Fruit fly (Drosophila melanogaster) whole organism, embryonic: Measurements from ENCODE around the gene CG34001.
A peak's percentile ranks its signal among the peaks of the same experiment; 100 is the strongest.

Experiments
- Adf1 ChIP-seq: fragments of 200-800 bp; sonication (Bioruptor generic); IDR thresholded peaks from 2 replicates; pipeline ENCODE4 v1.3.6; 2022; ENCODE audit warnings: missing biosample characterization, missing genetic modification characterization
- CG11695 ChIP-seq: fragments of 200-800 bp; sonication (Bioruptor generic); IDR thresholded peaks from 3 replicates; pipeline ENCODE4 v1.3.6; 2022; ENCODE audit warnings: missing biosample characterization, missing genetic modification characterization
- CG12659 ChIP-seq: fragments of 200-800 bp; sonication (Bioruptor generic); optimal IDR thresholded peaks from 3 replicates; lab custom pipeline; 2017; ENCODE audit warnings: mild to moderate bottlenecking, missing biosample characterization, missing genetic modification reagents, missing genetic modification characterization
- CG13123 ChIP-seq: fragments of 200-800 bp; sonication (Bioruptor generic); optimal IDR thresholded peaks from 2 replicates; lab custom pipeline; 2016; ENCODE audit warnings: missing biosample characterization, missing genetic modification characterization
- CG13287 ChIP-seq: fragments of 200-800 bp; sonication (Bioruptor generic); IDR thresholded peaks from 2 replicates; pipeline ENCODE4 v1.3.6; 2022; ENCODE audit warnings: missing biosample characterization, missing genetic modification characterization; ENCODE audit not compliant: partially characterized antibody
- CG13424 ChIP-seq: fragments of 200-800 bp; sonication (Bioruptor generic); optimal IDR thresholded peaks from 2 replicates; lab custom pipeline; 2019; ENCODE audit warnings: missing biosample characterization, mild to moderate bottlenecking, missing genetic modification characterization, moderate library complexity
- CG14050 ChIP-seq: fragments of 200-800 bp; sonication (Bioruptor generic); IDR thresholded peaks from 3 replicates; pipeline ENCODE4 v1.3.6; 2022; ENCODE audit warnings: missing biosample characterization, missing genetic modification characterization
- CG14441 ChIP-seq: fragments of 200-800 bp; sonication (Bioruptor generic); IDR thresholded peaks from 2 replicates; pipeline ENCODE4 v1.3.6; 2022; ENCODE audit warnings: missing biosample characterization, missing genetic modification characterization
- CG1602 ChIP-seq: fragments of 200-800 bp; sonication (Bioruptor generic); optimal IDR thresholded peaks from 3 replicates; lab custom pipeline; 2016; ENCODE audit warnings: missing biosample characterization, missing genetic modification characterization
- CG17328 ChIP-seq: fragments of 200-800 bp; sonication (Bioruptor generic); IDR thresholded peaks from 2 replicates; pipeline ENCODE4 v1.3.6; 2022; ENCODE audit warnings: missing biosample characterization, missing genetic modification characterization
- CG18476 ChIP-seq: fragments of 200-800 bp; sonication (Bioruptor generic); optimal IDR thresholded peaks from 2 replicates; lab custom pipeline; 2016; ENCODE audit warnings: missing biosample characterization, mild to moderate bottlenecking, missing genetic modification characterization
- CG18619 ChIP-seq: fragments of 200-800 bp; sonication (Bioruptor generic); optimal IDR thresholded peaks from 3 replicates; lab custom pipeline; 2017; ENCODE audit warnings: missing biosample characterization, mild to moderate bottlenecking, missing genetic modification characterization
- CG2889 ChIP-seq: fragments of 200-800 bp; sonication (Bioruptor generic); IDR thresholded peaks from 3 replicates; pipeline ENCODE4 v1.3.6; 2022; ENCODE audit warnings: missing biosample characterization, missing genetic modification characterization
- CG30431 ChIP-seq: fragments of 200-800 bp; sonication (Bioruptor generic); optimal IDR thresholded peaks from 2 replicates; lab custom pipeline; 2017; ENCODE audit warnings: missing biosample characterization, missing genetic modification characterization
- CG32772 ChIP-seq: fragments of 200-800 bp; sonication (Bioruptor generic); IDR thresholded peaks from 2 replicates; pipeline ENCODE4 v1.3.6; 2022; ENCODE audit warnings: missing biosample characterization, missing genetic modification characterization
- CG3995 ChIP-seq: fragments of 200-800 bp; sonication (Bioruptor generic); optimal IDR thresholded peaks from 3 replicates; lab custom pipeline; 2016; ENCODE audit warnings: missing biosample characterization, missing genetic modification characterization
- CG4617 ChIP-seq: fragments of 200-800 bp; sonication (Bioruptor generic); optimal IDR thresholded peaks from 3 replicates; lab custom pipeline; 2016; ENCODE audit warnings: missing biosample characterization, missing genetic modification characterization, borderline replicate concordance
- CG4730 ChIP-seq: fragments of 200-800 bp; sonication (Bioruptor generic); IDR thresholded peaks from 2 replicates; pipeline ENCODE4 v1.3.6; 2022; ENCODE audit warnings: missing biosample characterization, missing genetic modification characterization
- CG4820 ChIP-seq: fragments of 200-800 bp; sonication (Bioruptor generic); optimal IDR thresholded peaks from 3 replicates; lab custom pipeline; 2016; ENCODE audit warnings: missing biosample characterization, missing genetic modification characterization
- CG6272 ChIP-seq: fragments of 200-800 bp; sonication (Bioruptor generic); IDR thresholded peaks from 2 replicates; pipeline ENCODE4 v1.3.6; 2022; ENCODE audit warnings: missing biosample characterization, missing genetic modification characterization
- CG7357 ChIP-seq: fragments of 200-800 bp; sonication (Bioruptor generic); IDR thresholded peaks from 3 replicates; pipeline ENCODE4 v1.3.6; 2022; ENCODE audit warnings: missing biosample characterization, missing genetic modification characterization
- CrebB ChIP-seq: fragments of 200-800 bp; sonication (Bioruptor generic); optimal IDR thresholded peaks from 3 replicates; lab custom pipeline; 2018; ENCODE audit warnings: missing biosample characterization, mild to moderate bottlenecking, missing genetic modification characterization
- Doc3 ChIP-seq: fragments of 200-800 bp; sonication (Bioruptor generic); IDR thresholded peaks from 3 replicates; pipeline ENCODE4 v1.3.6; 2022; ENCODE audit warnings: missing biosample characterization, missing genetic modification characterization; ENCODE audit not compliant: partially characterized antibody
- Gug ChIP-seq: fragments of 200-800 bp; sonication (Bioruptor generic); IDR thresholded peaks from 4 replicates; pipeline ENCODE4 v1.3.6; 2022; ENCODE audit warnings: missing biosample characterization, missing genetic modification characterization
- MBD-R2 ChIP-seq: fragments of 200-800 bp; sonication (Bioruptor generic); IDR thresholded peaks from 2 replicates; pipeline ENCODE4 v1.3.6; 2022; ENCODE audit warnings: missing biosample characterization, missing genetic modification characterization
- Med ChIP-seq: fragments of 200-800 bp; sonication (Bioruptor generic); peaks from one replicate; lab custom pipeline; 2016; ENCODE audit warnings: missing biosample characterization, missing genetic modification characterization, mild to moderate bottlenecking, inconsistent platforms, moderate library complexity
- Optix ChIP-seq: fragments of 200-800 bp; sonication (Bioruptor generic); IDR thresholded peaks from 3 replicates; pipeline ENCODE4 v1.3.6; 2022; ENCODE audit warnings: missing biosample characterization, missing genetic modification characterization
- Six4 ChIP-seq: fragments of 200-800 bp; sonication (Bioruptor generic); optimal IDR thresholded peaks from 2 replicates; lab custom pipeline; 2016; ENCODE audit warnings: missing biosample characterization, missing genetic modification characterization
- Sox102F ChIP-seq: fragments of 200-800 bp; sonication (Bioruptor generic); optimal IDR thresholded peaks from 2 replicates; lab custom pipeline; 2018; ENCODE audit warnings: missing biosample characterization, mild to moderate bottlenecking, missing genetic modification characterization, moderate library complexity
- Sry-δ ChIP-seq: fragments of 200-800 bp; sonication (Bioruptor generic); optimal IDR thresholded peaks from 2 replicates; lab custom pipeline; 2016; ENCODE audit warnings: missing biosample characterization, missing genetic modification characterization
- Stat92E ChIP-seq, 3 experiments: fragments of >200 bp in 2 of 3; fragments of 200-800 bp in 1 of 3; sonication (Bioruptor generic) in 1 of 3; optimal IDR thresholded peaks; 2 replicates each; lab custom pipeline; 2017 to 2019; ENCODE audit warnings: missing biosample characterization in 3 of 3, missing genetic modification characterization in 3 of 3, mild to moderate bottlenecking in 1 of 3, moderate library complexity in 1 of 3
- TFAM ChIP-seq: fragments of 200-800 bp; sonication (Bioruptor generic); optimal IDR thresholded peaks from 2 replicates; lab custom pipeline; 2017; ENCODE audit warnings: missing biosample characterization, missing genetic modification characterization, inconsistent platforms
- ac ChIP-seq: fragments of 200-800 bp; sonication (Bioruptor generic); optimal IDR thresholded peaks from 3 replicates; lab custom pipeline; 2017; ENCODE audit warnings: missing biosample characterization, mild to moderate bottlenecking, missing genetic modification characterization
- aop ChIP-seq: fragments of 200-800 bp; sonication (Bioruptor generic); IDR thresholded peaks from 2 replicates; pipeline ENCODE4 v1.3.6; 2022; ENCODE audit warnings: missing biosample characterization, missing genetic modification characterization
- bcd ChIP-seq: fragments of 200-800 bp; sonication (Bioruptor generic); optimal IDR thresholded peaks from 2 replicates; lab custom pipeline; 2017; ENCODE audit warnings: missing biosample characterization, mild to moderate bottlenecking, missing genetic modification characterization
- cwo ChIP-seq: fragments of 200-800 bp; sonication (Bioruptor generic); optimal IDR thresholded peaks from 3 replicates; lab custom pipeline; 2017; ENCODE audit warnings: missing biosample characterization, missing genetic modification characterization, mild to moderate bottlenecking, moderate library complexity, missing genetic modification reagents
- eve ChIP-seq, 2 experiments: fragments of >200 bp; optimal IDR thresholded peaks; 2 replicates each; lab custom pipeline; 2017; ENCODE audit warnings: missing biosample characterization in 2 of 2, missing genetic modification characterization in 2 of 2
- exex ChIP-seq: fragments of 200-800 bp; sonication (Bioruptor generic); optimal IDR thresholded peaks from 4 replicates; lab custom pipeline; 2018; ENCODE audit warnings: missing biosample characterization, mild to moderate bottlenecking, missing genetic modification characterization, moderate library complexity
- eyg ChIP-seq: fragments of 200-800 bp; sonication (Bioruptor generic); optimal IDR thresholded peaks from 3 replicates; lab custom pipeline; 2016; ENCODE audit warnings: missing biosample characterization, missing genetic modification characterization
- fd3F ChIP-seq: fragments of 200-800 bp; sonication (Bioruptor generic); optimal IDR thresholded peaks from 2 replicates; lab custom pipeline; 2018; ENCODE audit warnings: missing biosample characterization, mild to moderate bottlenecking, missing genetic modification characterization, moderate library complexity
- fd96Cb ChIP-seq: fragments of 200-800 bp; sonication (Bioruptor generic); optimal IDR thresholded peaks from 2 replicates; lab custom pipeline; 2018; ENCODE audit warnings: missing biosample characterization, mild to moderate bottlenecking, missing genetic modification characterization, moderate library complexity
- fu2 ChIP-seq: fragments of 200-800 bp; sonication (Bioruptor generic); optimal IDR thresholded peaks from 2 replicates; lab custom pipeline; 2016; ENCODE audit warnings: missing biosample characterization, missing genetic modification characterization
- gt ChIP-seq: fragments of 200-800 bp; sonication (Bioruptor generic); IDR thresholded peaks from 2 replicates; pipeline ENCODE4 v1.3.6; 2022; ENCODE audit warnings: missing biosample characterization, missing genetic modification characterization
- nau ChIP-seq: fragments of 200-800 bp; sonication (Bioruptor generic); optimal IDR thresholded peaks from 3 replicates; lab custom pipeline; 2017; ENCODE audit warnings: missing biosample characterization, mild to moderate bottlenecking, missing genetic modification characterization, missing genetic modification reagents
- run ChIP-seq: fragments of 200-800 bp; sonication (Bioruptor generic); optimal IDR thresholded peaks from 3 replicates; lab custom pipeline; 2018; ENCODE audit warnings: missing biosample characterization, mild to moderate bottlenecking, missing genetic modification characterization
- sim ChIP-seq: fragments of 200-800 bp; sonication (Bioruptor generic); IDR thresholded peaks from 2 replicates; pipeline ENCODE4 v1.3.6; 2022; ENCODE audit warnings: missing biosample characterization, missing genetic modification characterization
- tna ChIP-seq: fragments of 200-800 bp; sonication (Bioruptor generic); IDR thresholded peaks from 2 replicates; pipeline ENCODE4 v1.3.6; 2022; ENCODE audit warnings: missing biosample characterization, missing genetic modification characterization; ENCODE audit not compliant: partially characterized antibody
- trem ChIP-seq: fragments of 200-800 bp; optimal IDR thresholded peaks from 3 replicates; lab custom pipeline; 2019; ENCODE audit warnings: missing biosample characterization, mild to moderate bottlenecking, missing genetic modification characterization, moderate library complexity
- trh ChIP-seq: fragments of 200-800 bp; sonication (Bioruptor generic); optimal IDR thresholded peaks from 2 replicates; lab custom pipeline; 2016; ENCODE audit warnings: missing biosample characterization, missing genetic modification characterization
- zen ChIP-seq: fragments of 200-800 bp; sonication (Bioruptor generic); optimal IDR thresholded peaks from 3 replicates; lab custom pipeline; 2018; ENCODE audit warnings: missing biosample characterization, mild to moderate bottlenecking, missing genetic modification characterization, moderate library complexity
- zen2 ChIP-seq: fragments of 200-800 bp; sonication (Bioruptor generic); IDR thresholded peaks from 3 replicates; pipeline ENCODE4 v1.3.6; 2022; ENCODE audit warnings: missing biosample characterization, missing genetic modification characterization; ENCODE audit not compliant: partially characterized antibody

The CG34001 gene

DNA sequence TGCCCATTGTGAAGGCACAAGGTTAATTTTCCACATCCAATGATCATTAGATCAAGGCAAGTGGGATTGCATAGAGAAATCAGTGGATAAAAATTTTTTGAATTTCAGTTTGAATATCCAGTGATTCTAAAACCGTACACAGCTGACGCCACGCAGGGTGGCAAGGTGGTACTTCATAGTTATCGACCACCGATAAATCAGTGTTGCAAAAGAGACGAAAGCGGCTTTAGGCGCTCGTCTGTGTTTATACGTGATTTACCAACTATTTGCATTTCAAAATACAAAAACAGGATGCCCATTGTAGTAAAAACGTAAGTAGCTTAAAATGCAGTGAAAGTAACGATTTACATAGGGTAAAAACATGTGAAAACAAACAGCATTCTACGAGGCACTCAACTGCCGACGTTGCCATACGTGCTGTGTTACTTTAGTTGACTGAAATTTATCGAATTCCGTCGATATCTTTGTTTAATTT, at the start of gene CG34001, which contains the start of the genes CG42535 and hay (continued):
- TF ChIP-seq CG32772 (GFP tag; lab: Robert Waterston, UW) (no peak), eve (GFP tag; optimal IDR thresholded peaks at IDR 0.05; lab: Kevin White, UChicago) (no peak), CG13287 (peak; percentile 50; the same call in 1 of the 2 replicates), ac (GFP tag; lab: Kevin White, UChicago) (no peak), fd96Cb (tag; lab: Kevin White, UChicago) (no peak), fd3F (GFP tag; lab: Kevin White, UChicago) (no peak), CG4820 (GFP tag; lab: Kevin White, UChicago) (no peak), zen (tag; lab: Kevin White, UChicago) (peak; percentile 13), run (tag; lab: Kevin White, UChicago) (no peak), Gug (GFP tag; lab: Robert Waterston, UW) (no peak), CG17328 (GFP tag; lab: Robert Waterston, UW) (no peak), aop (GFP tag; lab: Robert Waterston, UW) (no peak), CG4730 (GFP tag; lab: Robert Waterston, UW) (0 out of 2 replicates have a peak, but pooled peaks have one; percentile 14), eyg (GFP tag; lab: Kevin White, UChicago) (no peak), gt (GFP tag; lab: Robert Waterston, UW) (no peak), Adf1 (no peak), cwo (no peak), exex (tag; lab: Kevin White, UChicago) (no peak), bcd (GFP tag; lab: Kevin White, UChicago) (no peak), CG11695 (GFP tag; lab: Robert Waterston, UW) (no peak), Sry-δ (GFP tag; lab: Kevin White, UChicago) (peak; percentile 56), CG13424 (no peak), CG2889 (GFP tag; lab: Robert Waterston, UW) (no peak), CG18619 (GFP tag; lab: Kevin White, UChicago) (no peak), sim (no peak), Med (peak; percentile 86), CG1602 (no peak), TFAM (GFP tag; lab: Kevin White, UChicago) (no peak), trh (GFP tag; lab: Kevin White, UChicago) (no peak), nau (GFP tag; lab: Kevin White, UChicago) (no peak), MBD-R2 (GFP tag; lab: Robert Waterston, UW) (peak; percentile 63), zen2 (no peak), CG6272 (GFP tag; lab: Robert Waterston, UW) (no peak), CG30431 (GFP tag; lab: Kevin White, UChicago) (no peak), fu2 (no peak), CG13123 (GFP tag; lab: Kevin White, UChicago) (no peak), trem (tag; lab: Kevin White, UChicago) (peak; percentile 48), CG4617 (GFP tag; lab: Kevin White, UChicago) (peak; percentile 58), CG18476 (GFP tag; lab: Kevin White, UChicago) (no peak), CG14050 (GFP tag; lab: Robert Waterston, UW) (no peak), Sox102F (GFP tag; lab: Kevin White, UChicago) (no peak), CG3995 (no peak), CG14441 (no peak), Six4 (no peak), Optix (GFP tag; lab: Robert Waterston, UW) (no peak), CG12659 (GFP tag; lab: Kevin White, UChicago) (peak; percentile 54), CrebB (no peak), Stat92E (GFP tag; optimal IDR thresholded peaks at IDR 0.05; lab: Kevin White, UChicago) (peak in 1 of 3 experiments; percentile 6), tna (GFP tag; lab: Robert Waterston, UW) (no peak), CG7357 (no peak), Doc3 (GFP tag; lab: Robert Waterston, UW) (no peak)
